Fruit fly (Drosophila melanogaster) S2 (cell line): Measurements from ENCODE around the gene alpha-Man-IIa.

ENCODE experiments used
- CG8478 ChIP-seq: fragments of >200 bp; optimal IDR thresholded peaks from 2 replicates; lab custom pipeline; 2018
- CTCF ChIP-seq, 2 experiments: fragments of >200 bp; optimal IDR thresholded peaks; 2 replicates each; lab custom pipeline; 2018

Gene alpha-Man-IIa

DNA sequence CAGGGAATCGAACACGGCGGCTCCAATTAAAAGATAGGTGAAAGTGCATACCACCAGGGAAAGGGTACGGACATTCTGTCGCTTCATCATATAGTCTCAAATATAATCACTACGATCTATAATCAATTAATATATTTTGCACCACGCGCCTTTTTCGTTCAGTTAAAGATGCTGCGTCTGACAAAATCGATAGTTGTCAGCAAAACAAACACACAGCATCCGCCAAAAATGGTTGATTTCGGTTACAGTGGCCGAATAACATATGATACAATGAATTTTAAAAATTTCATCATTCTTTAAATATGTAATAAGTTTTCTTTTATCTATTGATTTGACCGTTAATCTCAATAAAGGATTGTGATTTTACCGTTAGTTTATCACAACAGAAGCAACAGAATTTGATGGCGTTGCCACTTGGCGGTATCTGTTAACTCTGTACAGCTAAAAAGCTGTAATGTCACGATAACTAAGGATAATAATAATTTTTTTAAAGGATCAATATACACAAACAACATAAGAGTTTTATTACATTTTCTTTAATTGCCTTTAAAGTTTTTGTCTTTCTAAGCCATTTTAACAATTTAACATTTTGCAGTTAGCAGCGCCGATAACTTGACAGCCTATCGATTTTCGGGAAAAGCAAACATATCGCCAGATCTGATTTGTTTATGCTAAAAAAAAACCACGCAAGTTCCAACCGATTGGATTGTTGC, at the start of gene alpha-Man-IIa, which contains the start of gene Task7:
Gene alpha-Man-IIa (plus strand): TSS at position 621 of the 713 bp plus-strand sequence.
Gene Task7 (minus strand): TSS at position 366 of the 713 bp plus-strand sequence.
- TF ChIP-seq CG8478 (lab: Kevin White, UChicago) (no peak), CTCF (optimal IDR thresholded peaks at IDR 0.05; lab: Kevin White, UChicago) (no peak)

DNA sequence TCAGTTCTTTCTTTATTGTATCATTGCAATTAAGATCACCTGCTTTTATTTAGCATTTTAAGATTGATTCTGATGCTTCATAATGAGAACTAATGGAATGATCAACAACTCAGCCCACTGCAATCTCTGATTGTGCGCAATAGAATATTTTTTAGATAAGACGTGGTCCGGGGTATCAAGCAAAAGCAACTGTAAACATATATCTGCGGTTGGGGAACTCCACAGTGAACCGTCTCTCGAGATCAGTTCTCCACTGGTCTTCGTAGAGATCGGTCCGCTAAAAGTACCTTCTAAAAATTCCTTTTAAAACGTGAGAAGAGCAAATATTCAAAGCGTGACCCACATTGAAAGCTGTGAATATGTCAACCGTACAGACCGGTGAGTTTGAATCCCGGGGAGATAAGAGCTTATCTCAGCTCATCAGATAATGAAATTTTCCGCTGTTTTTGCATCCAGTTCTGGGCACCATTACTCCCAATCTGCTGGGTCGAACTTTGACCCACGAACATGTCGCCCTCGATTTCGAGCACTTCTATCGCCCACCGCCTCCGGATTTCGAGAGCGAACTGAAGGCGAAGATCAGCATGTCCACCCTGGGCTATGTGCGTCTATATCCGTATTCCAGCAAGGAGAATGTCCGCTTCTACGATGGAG, 49.2 kb upstream of the alpha-Man-IIa start, which contains the start of gene CG18473:
Gene CG18473 (plus strand): TSS at position 240 of the 654 bp plus-strand sequence.
- no peak for TF ChIP-seq CG8478 (lab: Kevin White, UChicago)
- no peak for TF ChIP-seq CTCF (optimal IDR thresholded peaks at IDR 0.05; lab: Kevin White, UChicago)

DNA sequence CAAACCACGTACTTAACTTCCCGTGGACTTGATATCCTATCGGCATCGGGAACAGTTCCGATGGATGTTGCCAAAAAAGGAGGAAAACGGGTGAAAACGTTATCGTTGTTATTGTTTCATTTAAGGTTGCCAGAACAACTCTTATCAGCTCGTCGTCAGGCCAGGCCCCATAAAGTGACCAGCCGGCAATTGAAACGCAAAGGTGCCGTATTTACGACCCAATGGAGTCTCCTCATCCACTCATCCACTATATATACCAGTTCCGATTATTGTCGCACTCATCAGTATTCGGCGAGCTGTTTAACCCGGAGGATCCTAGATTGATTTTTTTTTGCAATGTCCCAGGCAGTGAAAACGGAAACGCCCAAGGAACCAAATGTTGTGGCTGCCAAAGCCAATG, 47.2 kb upstream of the alpha-Man-IIa start, which contains the start of gene Srr:
Gene Srr (plus strand): TSS at position 278 of the 400 bp plus-strand sequence.
- TF ChIP-seq CG8478 (lab: Kevin White, UChicago) (no peak), CTCF (optimal IDR thresholded peaks at IDR 0.05; lab: Kevin White, UChicago) (no peak)

DNA sequence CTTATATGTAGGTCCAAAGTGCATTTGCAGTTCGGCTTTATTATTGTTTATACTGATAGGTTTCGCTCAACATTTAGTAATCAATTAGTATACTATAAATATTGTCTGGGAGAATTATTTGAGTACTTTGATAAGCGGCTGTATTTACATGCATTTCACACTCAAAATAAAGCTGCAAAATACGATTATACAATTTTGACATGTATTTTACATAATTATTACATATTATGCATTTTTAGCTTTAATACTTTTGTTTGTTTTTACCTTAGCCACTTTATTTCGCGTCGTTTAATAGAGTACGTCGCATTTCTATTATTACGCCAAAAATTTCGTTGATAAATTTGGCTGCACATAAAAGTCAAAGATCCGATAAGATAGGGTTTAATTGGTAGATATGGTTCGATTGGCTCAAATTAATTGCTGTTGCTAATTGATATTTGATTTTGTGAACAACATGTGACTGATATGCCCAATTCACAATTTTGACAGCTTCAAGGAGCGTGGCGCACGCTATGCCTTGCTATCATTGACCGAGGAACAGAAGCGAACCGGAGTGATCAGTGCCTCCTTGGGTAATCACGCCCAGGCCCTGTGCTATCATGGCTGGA, 46.4 kb upstream of the alpha-Man-IIa start:
- TF ChIP-seq CTCF (optimal IDR thresholded peaks at IDR 0.05; lab: Kevin White, UChicago) = no peak
- TF ChIP-seq CG8478 (lab: Kevin White, UChicago) = no peak

DNA sequence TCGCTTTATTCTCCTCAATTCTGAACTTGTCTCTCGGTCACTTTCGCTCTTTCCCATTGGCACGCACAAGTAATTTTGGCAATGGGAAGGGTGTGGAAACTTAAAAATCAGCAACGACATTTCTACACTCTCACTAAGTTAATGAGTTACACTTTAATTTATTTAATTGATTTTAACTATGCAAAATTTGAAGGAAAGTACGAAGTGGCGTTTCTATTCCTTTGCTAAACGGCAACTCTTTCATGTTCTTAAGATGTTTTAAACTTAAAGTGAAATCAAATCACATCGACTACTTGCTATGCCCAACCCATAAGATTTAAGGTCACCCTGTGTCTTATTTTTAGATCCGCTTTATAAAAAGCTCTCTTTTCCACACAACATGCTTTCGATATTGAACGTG, 41.9 kb upstream of the alpha-Man-IIa start:
- TF ChIP-seq CTCF (optimal IDR thresholded peaks at IDR 0.05; lab: Kevin White, UChicago) (no peak), CG8478 (lab: Kevin White, UChicago) (no peak)

DNA sequence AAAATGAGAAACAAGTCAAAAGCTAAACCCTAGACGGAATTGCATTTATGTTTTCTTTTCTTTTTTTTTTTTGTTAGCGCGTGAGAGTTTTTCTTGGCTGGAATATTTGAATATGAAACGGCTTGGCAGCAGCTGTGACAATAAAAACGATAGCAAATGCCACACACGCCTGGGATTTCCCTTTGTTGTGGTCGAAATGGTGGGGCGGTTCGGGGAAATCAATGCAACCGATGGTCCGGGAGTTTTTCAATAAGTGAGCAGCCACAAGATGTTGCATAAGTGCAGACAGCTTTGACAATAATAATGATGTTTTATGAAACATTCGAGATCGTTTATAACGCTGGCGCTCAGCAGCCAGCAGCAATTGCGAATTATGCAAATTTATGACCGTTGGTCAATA, 35.6 kb upstream of the alpha-Man-IIa start:
- no peak for TF ChIP-seq CG8478 (lab: Kevin White, UChicago)
- TF ChIP-seq CTCF (optimal IDR thresholded peaks at IDR 0.05; lab: Kevin White, UChicago) = no peak

DNA sequence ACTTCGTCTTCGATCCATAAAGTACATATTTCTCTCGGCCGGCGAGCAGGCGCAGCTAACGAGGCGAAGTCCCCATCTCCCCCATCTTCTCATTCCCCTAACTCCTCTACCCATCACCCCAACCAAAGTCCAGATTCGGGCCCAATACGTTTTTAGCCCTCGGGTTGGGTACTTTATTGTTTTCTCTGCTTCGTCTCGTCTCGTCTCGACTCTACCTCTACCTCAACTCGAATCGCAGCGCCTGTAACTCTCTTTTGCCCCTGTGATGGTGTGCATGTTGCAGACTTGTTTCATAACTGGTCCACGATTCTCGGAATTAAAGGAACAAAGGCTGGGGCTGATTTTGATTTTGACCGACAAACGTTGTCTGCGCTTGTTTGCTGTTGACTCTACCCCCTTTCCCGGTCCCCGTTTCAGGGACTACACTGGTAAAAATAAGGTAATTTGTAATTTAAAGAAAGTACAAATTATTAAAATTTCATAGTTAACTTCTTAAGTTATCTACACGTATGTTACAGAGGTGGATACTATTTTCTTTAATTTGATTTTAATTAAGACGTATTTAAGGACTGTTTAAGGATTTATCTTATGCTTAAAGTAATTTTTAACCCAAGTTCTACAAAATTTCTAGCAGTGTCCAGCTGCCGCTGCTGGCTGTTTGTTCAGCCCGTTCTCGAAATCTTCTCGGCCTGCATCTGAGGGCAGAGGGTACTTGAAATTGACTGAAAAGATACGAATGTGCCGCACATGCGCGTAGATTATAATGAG, 33.5 kb upstream of the alpha-Man-IIa start:
- TF ChIP-seq CG8478 (lab: Kevin White, UChicago) (no peak), CTCF (optimal IDR thresholded peaks at IDR 0.05; lab: Kevin White, UChicago) (no peak)

DNA sequence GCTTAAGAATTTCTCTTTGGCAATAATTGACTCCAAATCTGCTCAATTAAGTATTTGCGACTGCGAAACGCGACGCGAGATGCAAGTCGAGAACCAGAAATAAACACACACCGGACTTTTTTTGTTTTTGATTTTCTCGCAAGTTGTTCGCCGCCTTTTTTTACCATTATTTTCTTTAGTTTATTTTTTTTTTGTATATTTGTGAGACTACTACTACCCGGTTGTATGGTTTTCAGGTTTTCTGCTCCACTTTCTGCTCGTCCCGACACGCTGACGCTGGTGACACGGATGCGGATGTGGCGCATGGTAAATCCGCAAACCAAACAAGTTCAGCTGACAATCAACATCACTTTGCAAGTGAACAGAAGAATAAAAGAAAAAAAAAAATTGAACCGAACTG, 31.4 kb upstream of the alpha-Man-IIa start:
- TF ChIP-seq CG8478 (lab: Kevin White, UChicago) (no peak), CTCF (optimal IDR thresholded peaks at IDR 0.05; lab: Kevin White, UChicago) (no peak)

DNA sequence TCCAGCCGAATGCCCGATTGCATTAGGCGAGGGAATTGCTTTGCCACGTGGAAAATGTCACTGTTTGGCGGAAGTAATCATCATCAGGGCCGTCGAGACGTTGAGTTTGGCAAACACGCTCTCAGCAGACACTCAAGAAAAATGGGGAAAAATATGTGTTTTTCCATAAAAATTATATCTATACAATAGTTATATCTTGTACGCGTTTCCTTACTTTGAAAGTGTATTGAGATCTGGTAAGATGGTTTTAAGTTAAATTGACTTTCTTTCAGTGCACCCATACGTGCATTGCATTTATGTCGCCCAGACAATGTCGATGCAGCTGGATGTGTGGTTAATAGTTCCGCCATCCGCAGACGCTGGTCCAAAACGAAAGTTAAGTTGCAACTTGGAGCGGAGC, 26.4 kb upstream of the alpha-Man-IIa start:
- TF ChIP-seq CG8478 (lab: Kevin White, UChicago) (no peak), CTCF (optimal IDR thresholded peaks at IDR 0.05; lab: Kevin White, UChicago) (no peak)

DNA sequence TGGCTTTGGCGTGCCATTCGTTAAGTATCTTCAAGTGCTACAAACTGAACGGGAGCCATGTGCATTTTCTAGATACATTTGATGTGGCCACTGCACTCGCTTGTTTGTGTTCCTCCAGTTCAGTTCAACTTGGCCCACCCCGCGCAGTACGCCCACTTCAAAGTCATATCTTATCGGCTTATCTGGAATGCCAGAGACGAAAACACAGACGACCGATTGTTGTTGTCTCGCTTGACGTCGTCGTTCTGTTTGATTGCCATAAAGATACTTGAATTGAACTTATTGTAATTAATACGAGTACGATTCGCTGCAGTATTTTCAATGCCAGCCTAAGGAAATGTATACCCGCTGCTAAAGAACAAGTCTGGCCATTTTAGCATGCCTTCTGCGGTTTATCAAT, 24.7 kb upstream of the alpha-Man-IIa start:
- TF ChIP-seq CG8478 (lab: Kevin White, UChicago) = no peak
- TF ChIP-seq CTCF (optimal IDR thresholded peaks at IDR 0.05; lab: Kevin White, UChicago) = no peak

DNA sequence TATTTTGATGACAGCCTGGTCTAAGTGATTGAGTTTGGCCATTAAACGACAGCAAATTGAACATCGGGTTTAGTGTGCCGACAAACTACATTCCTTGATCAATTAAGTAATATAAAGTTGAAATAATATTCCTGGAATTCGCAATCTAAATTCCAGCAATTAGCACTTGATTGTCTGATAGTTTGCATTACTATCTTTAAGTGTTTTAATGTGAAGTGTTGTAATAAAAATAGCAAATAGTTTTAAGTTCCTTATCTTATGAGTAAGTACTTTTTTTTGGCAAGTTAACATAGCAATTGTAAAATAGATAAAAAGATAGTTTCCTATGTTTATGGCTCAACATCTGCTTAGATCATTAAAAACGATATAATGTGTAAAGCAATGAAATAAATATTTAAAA, 24.0 kb upstream of the alpha-Man-IIa start:
- TF ChIP-seq CG8478 (lab: Kevin White, UChicago) (no peak), CTCF (optimal IDR thresholded peaks at IDR 0.05; lab: Kevin White, UChicago) (no peak)

DNA sequence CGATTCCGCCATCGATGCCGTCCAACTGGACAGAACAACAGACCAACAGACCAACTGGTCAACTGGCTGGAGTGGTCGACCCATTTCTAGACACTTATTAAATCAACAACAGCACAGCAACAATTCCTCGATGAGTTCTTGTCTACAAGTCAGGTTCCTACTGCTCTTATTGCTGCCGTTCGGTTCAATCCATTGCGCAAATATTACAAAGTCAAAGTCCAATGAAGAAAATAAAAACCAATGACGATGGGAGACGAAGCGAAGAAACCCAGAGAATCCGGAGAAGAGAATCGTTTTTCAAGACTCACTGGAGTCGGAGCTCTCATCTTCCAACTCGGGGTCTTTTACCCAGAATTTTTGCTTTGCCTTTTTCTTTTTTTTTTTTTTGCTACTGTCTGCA, 23.4 kb upstream of the alpha-Man-IIa start:
- no peak for TF ChIP-seq CG8478 (lab: Kevin White, UChicago)
- no peak for TF ChIP-seq CTCF (optimal IDR thresholded peaks at IDR 0.05; lab: Kevin White, UChicago)

DNA sequence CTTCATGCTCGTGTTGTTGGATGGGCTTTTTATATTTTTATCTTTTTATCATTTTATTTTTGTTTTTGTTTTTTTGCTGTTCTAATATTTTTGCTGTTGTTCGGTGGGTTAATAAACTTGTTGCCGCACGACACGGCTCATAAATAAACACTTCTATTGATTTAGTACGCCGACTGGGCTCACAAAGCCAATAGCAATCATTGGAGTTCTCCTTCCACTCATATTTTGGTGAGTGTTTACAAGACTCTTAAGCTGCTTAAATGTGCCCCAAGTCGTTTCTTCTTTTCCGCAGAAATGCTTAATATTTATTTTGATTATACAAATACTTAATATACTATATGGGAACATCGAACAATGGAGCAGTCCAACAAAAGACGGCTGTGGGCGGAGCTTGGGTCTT, 22.1 kb upstream of the alpha-Man-IIa start:
- TF ChIP-seq CTCF (optimal IDR thresholded peaks at IDR 0.05; lab: Kevin White, UChicago) = no peak
- TF ChIP-seq CG8478 (lab: Kevin White, UChicago) = no peak

DNA sequence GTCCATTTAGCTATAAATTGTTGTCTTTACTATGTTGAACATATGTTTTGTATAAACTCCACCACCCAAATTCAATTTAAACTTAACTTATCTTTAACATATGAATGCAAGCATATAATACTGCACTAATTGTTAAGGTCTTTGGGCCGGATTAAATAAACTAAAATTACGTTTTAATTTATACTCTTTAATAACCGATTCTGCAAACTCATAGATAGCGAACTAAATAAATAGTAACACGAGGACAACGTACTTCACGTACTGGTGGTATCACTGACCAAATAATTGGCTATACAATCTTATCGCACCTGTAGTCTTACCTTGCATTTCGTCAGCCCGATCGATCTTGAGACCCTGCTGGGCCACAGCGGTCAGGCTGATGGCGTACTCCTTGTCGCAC, 19.9 kb upstream of the alpha-Man-IIa start:
- TF ChIP-seq CG8478 (lab: Kevin White, UChicago) (no peak), CTCF (optimal IDR thresholded peaks at IDR 0.05; lab: Kevin White, UChicago) (no peak)
